Worm (Caenorhabditis elegans) whole organism, young adult: ENCODE data around the gene dct-16.

ENCODE experiments used
- atf-7 ChIP-seq: sonication (generic microtip); optimal IDR thresholded peaks from 2 replicates; lab custom pipeline; 2017; ENCODE audit warnings: mild to moderate bottlenecking, missing genetic modification characterization, missing compliant biosample characterization
- unc-62 ChIP-seq: fragments of 150-350 bp; optimal IDR thresholded peaks from 2 replicates; lab custom pipeline; 2014; ENCODE audit warnings: missing biosample characterization, missing genetic modification reagents, missing genetic modification characterization

ce11 chrV:20525816-20526459, 27.1 kb upstream of the dct-16 start, which contains the start of the genes srh-166 and Y38H6C.24:
- no peak for TF ChIP-seq unc-62
- no peak for TF ChIP-seq atf-7 (tag; lab: Kevin White, UChicago)
